Worm (Caenorhabditis elegans) whole organism, L3 larva: Measurements from ENCODE around the gene lys-5.

Experiments used
- R02D3.7 ChIP-seq: fragments of 150-350 bp; optimal IDR thresholded peaks from 2 replicates; lab custom pipeline; 2014; ENCODE audit warnings: missing biosample characterization, missing genetic modification characterization
- ZK546.5 ChIP-seq: sonication (generic microtip); optimal IDR thresholded peaks from 2 replicates; lab custom pipeline; 2017; ENCODE audit warnings: missing biosample characterization, missing genetic modification characterization
- aly-2 ChIP-seq: fragments of 150-350 bp; optimal IDR thresholded peaks from 2 replicates; lab custom pipeline; 2014; ENCODE audit warnings: missing biosample characterization, missing genetic modification characterization
- ama-1 ChIP-seq: fragments of 150-350 bp; optimal IDR thresholded peaks from 2 replicates; lab custom pipeline; 2018
- ceh-16 ChIP-seq: sonication (generic microtip); optimal IDR thresholded peaks from 2 replicates; lab custom pipeline; 2017; ENCODE audit warnings: missing biosample characterization, missing genetic modification characterization
- egl-27 ChIP-seq: sonication (generic microtip); optimal IDR thresholded peaks from 4 replicates; lab custom pipeline; 2017; ENCODE audit warnings: missing biosample characterization, missing genetic modification reagents, missing genetic modification characterization
- egl-5 ChIP-seq: fragments of 150-350 bp; optimal IDR thresholded peaks from 2 replicates; lab custom pipeline; 2017; ENCODE audit warnings: missing biosample characterization, missing genetic modification reagents, missing genetic modification characterization, inconsistent platforms
- elt-1 ChIP-seq: fragments of 150-350 bp; optimal IDR thresholded peaks from 2 replicates; lab custom pipeline; 2014; ENCODE audit warnings: missing biosample characterization, missing genetic modification characterization
- elt-2 ChIP-seq: sonication (generic microtip); optimal IDR thresholded peaks from 2 replicates; lab custom pipeline; 2016; ENCODE audit warnings: missing genetic modification reagents, mild to moderate bottlenecking, missing genetic modification characterization, missing compliant biosample characterization
- elt-3 ChIP-seq, 3 experiments: fragments of 150-350 bp in 1 of 3; sonication (generic microtip) in 2 of 3; optimal IDR thresholded peaks; 2 replicates in 2 of 3; 4 replicates in 1 of 3; lab custom pipeline; 2014 to 2017; ENCODE audit warnings: missing biosample characterization in 3 of 3, missing genetic modification characterization in 3 of 3
- fkh-2 ChIP-seq: fragments of 150-350 bp; optimal IDR thresholded peaks from 2 replicates; lab custom pipeline; 2014; ENCODE audit warnings: missing biosample characterization, missing genetic modification reagents, missing genetic modification characterization
- fos-1 ChIP-seq: fragments of 150-350 bp; optimal IDR thresholded peaks from 2 replicates; lab custom pipeline; 2014; ENCODE audit warnings: missing biosample characterization, missing genetic modification characterization
- hmg-11 ChIP-seq: sonication (generic microtip); optimal IDR thresholded peaks from 2 replicates; lab custom pipeline; 2016; ENCODE audit warnings: missing genetic modification characterization, missing compliant biosample characterization
- jun-1 ChIP-seq: fragments of 150-350 bp; optimal IDR thresholded peaks from 2 replicates; lab custom pipeline; 2014; ENCODE audit warnings: missing biosample characterization, missing genetic modification reagents, missing genetic modification characterization
- lin-39 ChIP-seq: fragments of 150-350 bp; optimal IDR thresholded peaks from 2 replicates; lab custom pipeline; 2018; ENCODE audit warnings: missing biosample characterization, missing genetic modification reagents, missing genetic modification characterization
- lsy-12 ChIP-seq: sonication (generic microtip); optimal IDR thresholded peaks from 2 replicates; lab custom pipeline; 2016; ENCODE audit warnings: mild to moderate bottlenecking, missing genetic modification characterization, missing compliant biosample characterization
- mdl-1 ChIP-seq: fragments of 150-350 bp; optimal IDR thresholded peaks from 2 replicates; lab custom pipeline; 2014; ENCODE audit warnings: missing biosample characterization, missing genetic modification characterization
- mml-1 ChIP-seq: fragments of 150-350 bp; sonication (generic microtip); optimal IDR thresholded peaks from 3 replicates; lab custom pipeline; 2014; ENCODE audit warnings: missing biosample characterization, missing genetic modification characterization
- nfya-1 ChIP-seq: sonication (generic microtip); optimal IDR thresholded peaks from 2 replicates; lab custom pipeline; 2017; ENCODE audit warnings: missing genetic modification characterization, mild to moderate bottlenecking, missing compliant biosample characterization, antibody characterized with exemption, moderate library complexity; ENCODE audit not compliant: insufficient read depth
- nhr-11 ChIP-seq: fragments of 150-350 bp; optimal IDR thresholded peaks from 2 replicates; lab custom pipeline; 2014; ENCODE audit warnings: missing biosample characterization, missing genetic modification characterization
- nhr-12 ChIP-seq: fragments of 150-350 bp; optimal IDR thresholded peaks from 2 replicates; lab custom pipeline; 2014; ENCODE audit warnings: missing biosample characterization, missing genetic modification characterization
- nhr-23 ChIP-seq: fragments of 150-350 bp; optimal IDR thresholded peaks from 2 replicates; lab custom pipeline; 2014; ENCODE audit warnings: missing biosample characterization, missing genetic modification reagents, missing genetic modification characterization
- nhr-25 ChIP-seq: sonication (generic microtip); optimal IDR thresholded peaks from 2 replicates; lab custom pipeline; 2017; ENCODE audit warnings: missing biosample characterization, missing genetic modification characterization
- nhr-43 ChIP-seq: sonication (generic microtip); optimal IDR thresholded peaks from 2 replicates; lab custom pipeline; 2016; ENCODE audit warnings: mild to moderate bottlenecking, missing genetic modification characterization, missing compliant biosample characterization; ENCODE audit not compliant: poor library complexity, severe bottlenecking
- nhr-67 ChIP-seq: fragments of 150-350 bp; optimal IDR thresholded peaks from 2 replicates; lab custom pipeline; 2014; ENCODE audit warnings: missing biosample characterization, missing genetic modification characterization
- nhr-76 ChIP-seq: fragments of 150-350 bp; sonication (generic microtip); optimal IDR thresholded peaks from 5 replicates; lab custom pipeline; 2014; ENCODE audit warnings: missing biosample characterization, missing genetic modification characterization
- nhr-77 ChIP-seq: fragments of 150-350 bp; optimal IDR thresholded peaks from 2 replicates; lab custom pipeline; 2014; ENCODE audit warnings: missing biosample characterization, missing genetic modification characterization
- pha-4 ChIP-seq: fragments of 150-350 bp; optimal IDR thresholded peaks from 2 replicates; lab custom pipeline; 2014; ENCODE audit warnings: missing biosample characterization, missing genetic modification reagents, missing genetic modification characterization
- pqm-1 ChIP-seq: fragments of 150-350 bp; optimal IDR thresholded peaks from 2 replicates; lab custom pipeline; 2017; ENCODE audit warnings: missing biosample characterization, missing genetic modification characterization, inconsistent platforms
- sea-2 ChIP-seq: fragments of 150-350 bp; sonication (generic microtip); optimal IDR thresholded peaks from 4 replicates; lab custom pipeline; 2014; ENCODE audit warnings: missing biosample characterization, missing genetic modification reagents, missing genetic modification characterization
- skn-1 ChIP-seq: fragments of 150-350 bp; optimal IDR thresholded peaks from 2 replicates; lab custom pipeline; 2014; ENCODE audit warnings: missing biosample characterization, missing genetic modification characterization
- snpc-4 ChIP-seq: fragments of 150-350 bp; optimal IDR thresholded peaks from 2 replicates; lab custom pipeline; 2014; ENCODE audit warnings: missing biosample characterization, missing genetic modification characterization
- tbx-2 ChIP-seq: sonication (generic microtip); optimal IDR thresholded peaks from 2 replicates; lab custom pipeline; 2016; ENCODE audit warnings: mild to moderate bottlenecking, missing genetic modification characterization, missing compliant biosample characterization
- unc-39 ChIP-seq: sonication (generic microtip); optimal IDR thresholded peaks from 4 replicates; lab custom pipeline; 2017; ENCODE audit warnings: missing biosample characterization, missing genetic modification characterization
- ztf-11 ChIP-seq: fragments of 150-350 bp; optimal IDR thresholded peaks from 2 replicates; lab custom pipeline; 2014; ENCODE audit warnings: missing biosample characterization, missing genetic modification characterization
- ztf-4 ChIP-seq: fragments of 150-350 bp; optimal IDR thresholded peaks from 2 replicates; lab custom pipeline; 2014; ENCODE audit warnings: missing biosample characterization, missing genetic modification characterization

Gene lys-5

ce11 chrIV:11625482-11625881 lies at the start of gene lys-5:
Gene lys-5 (minus strand): TSS chrIV:11625582.
- TF ChIP-seq nhr-43 (tag; lab: Kevin White, UChicago) (no peak), nhr-67 (tag; lab: Kevin White, UChicago) (no peak), fos-1 (tag; lab: Kevin White, UChicago) (no peak), egl-27 (tag; lab: Kevin White, UChicago) (no peak), lsy-12 (tag; lab: Kevin White, UChicago) (no peak), elt-2 (tag; lab: Kevin White, UChicago) (peak; percentile 7)
- TF ChIP-seq, all 47 proteins: peak for 1

DNA sequence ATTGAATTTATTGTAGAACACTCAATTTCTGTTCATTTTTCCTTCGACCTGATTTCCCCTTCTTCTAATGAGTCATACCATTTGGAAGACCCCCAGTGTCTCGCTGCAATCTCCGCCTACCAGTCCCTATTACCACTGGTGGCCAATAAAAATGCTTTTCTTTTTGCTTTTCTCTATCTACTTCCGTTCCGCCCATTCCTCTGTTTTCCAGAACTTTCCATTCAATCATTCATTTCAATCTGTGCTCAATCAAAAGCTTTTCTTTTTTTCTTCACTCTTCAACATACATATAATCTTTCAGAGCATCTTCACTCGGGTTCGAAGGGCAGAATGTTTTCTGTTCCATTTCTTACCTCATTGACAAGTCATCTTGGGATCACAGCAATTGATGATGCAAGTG lies 48.2 kb upstream of the lys-5 start, which contains the start of gene inx-8:
TSS of gene inx-8 (plus strand) at position 301 of the 400 bp plus-strand sequence.
- no peak for TF ChIP-seq elt-1 (tag; lab: Kevin White, UChicago)
- TF ChIP-seq unc-39 = no peak
- TF ChIP-seq mdl-1 = no peak
- no peak for TF ChIP-seq egl-5
- no peak for TF ChIP-seq hmg-11
- TF ChIP-seq, all 47 proteins: peak for 0

DNA sequence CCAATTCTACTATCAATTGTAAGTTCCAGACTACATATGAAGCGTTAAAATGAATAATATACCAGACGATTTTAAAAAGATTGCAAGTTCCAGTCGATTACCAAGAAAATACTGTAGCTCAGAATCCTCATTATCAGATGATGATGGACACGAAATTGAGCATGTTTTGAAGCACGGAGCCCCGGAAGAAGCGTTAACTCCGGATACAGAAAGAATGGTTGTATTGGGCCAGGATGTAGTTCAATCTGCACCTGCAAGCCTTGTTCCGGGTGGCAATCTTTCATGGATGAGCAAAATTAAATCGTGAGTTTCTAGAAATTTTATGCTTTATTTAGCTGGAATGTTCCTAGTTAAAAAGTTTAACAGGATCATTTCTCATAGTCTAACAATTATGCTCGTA lies 42.6 kb upstream of the lys-5 start, which contains the start of gene atg-4.2:
TSS of gene atg-4.2 (plus strand) at position 24 of the 400 bp plus-strand sequence.
- TF ChIP-seq nhr-25 (tag; lab: Kevin White, UChicago) (no peak), nhr-23 (tag; lab: Kevin White, UChicago) (no peak), skn-1 (no peak), sea-2 (GFP tag; lab: Kevin White, UChicago) (no peak), nhr-11 (tag; lab: Kevin White, UChicago) (no peak), elt-3 (tag; optimal IDR thresholded peaks at IDR 0.05; lab: Kevin White, UChicago) (no peak), hmg-11 (no peak), pqm-1 (no peak), ceh-16 (tag; lab: Kevin White, UChicago) (no peak), snpc-4 (tag; lab: Kevin White, UChicago) (no peak), pha-4 (tag; lab: Kevin White, UChicago) (no peak), ama-1 (no peak), aly-2 (tag; lab: Kevin White, UChicago) (no peak), nhr-12 (tag; lab: Kevin White, UChicago) (no peak), unc-39 (no peak), R02D3.7 (tag; lab: Kevin White, UChicago) (no peak), egl-5 (no peak), tbx-2 (tag; lab: Kevin White, UChicago) (no peak), lin-39 (tag; lab: Kevin White, UChicago) (no peak)

DNA sequence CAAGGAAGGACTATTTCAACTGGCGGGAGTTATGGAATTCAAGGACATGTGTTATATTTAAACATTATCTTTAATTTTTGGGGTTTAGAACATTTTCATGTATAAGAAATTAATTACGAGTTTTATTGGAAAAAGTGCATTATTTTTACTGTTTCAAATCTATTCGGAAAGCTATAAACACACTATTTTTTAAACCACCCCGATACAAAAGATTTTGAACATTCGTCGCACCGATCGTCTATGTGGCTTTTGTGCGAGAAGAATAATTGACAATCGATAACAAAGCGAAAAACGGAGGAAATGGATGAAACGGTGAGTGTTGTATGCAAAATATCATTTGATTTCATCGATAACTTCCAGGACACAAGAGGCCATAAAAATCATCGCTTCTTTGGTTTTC lies 39.6 kb upstream of the lys-5 start, which contains the start of gene ZK809.9:
TSS of gene ZK809.9 (plus strand) at position 301 of the 400 bp plus-strand sequence.
- TF ChIP-seq ceh-16 (tag; lab: Kevin White, UChicago) = no peak
- no peak for TF ChIP-seq egl-27 (tag; lab: Kevin White, UChicago)
- no peak for TF ChIP-seq skn-1
- TF ChIP-seq egl-5 = no peak
- no peak for TF ChIP-seq snpc-4 (tag; lab: Kevin White, UChicago)
- no peak for TF ChIP-seq fkh-2 (tag; lab: Kevin White, UChicago)
- TF ChIP-seq ztf-4 (tag; lab: Kevin White, UChicago) = no peak
- TF ChIP-seq nhr-77 (tag; lab: Kevin White, UChicago) = no peak
- no peak for TF ChIP-seq aly-2 (tag; lab: Kevin White, UChicago)
- no peak for TF ChIP-seq unc-39
- no peak for TF ChIP-seq ztf-11 (tag; lab: Kevin White, UChicago)
- TF ChIP-seq ZK546.5 (tag; lab: Kevin White, UChicago) = no peak
- no peak for TF ChIP-seq mdl-1
- TF ChIP-seq tbx-2 (tag; lab: Kevin White, UChicago) = no peak
- TF ChIP-seq, all 47 proteins: peak for 0

- TF ChIP-seq nhr-25 (tag; lab: Kevin White, UChicago) (no peak), jun-1 (tag; lab: Kevin White, UChicago) (no peak), nhr-23 (tag; lab: Kevin White, UChicago) (no peak), mml-1 (no peak), pha-4 (tag; lab: Kevin White, UChicago) (no peak), elt-1 (tag; lab: Kevin White, UChicago) (no peak), nfya-1 (tag; lab: Kevin White, UChicago) (no peak), hmg-11 (no peak), aly-2 (tag; lab: Kevin White, UChicago) (no peak), ama-1 (no peak), R02D3.7 (tag; lab: Kevin White, UChicago) (no peak), nhr-76 (tag; lab: Kevin White, UChicago) (no peak), sea-2 (GFP tag; lab: Kevin White, UChicago) (no peak), ztf-11 (tag; lab: Kevin White, UChicago) (no peak), unc-39 (no peak), fkh-2 (tag; lab: Kevin White, UChicago) (no peak)
These were observed 34.5 kb upstream of the lys-5 start, which contains the start of gene ZK792.1 for ce11 chrIV:11659794-11660312. Gene ZK792.1 (plus strand): TSS chrIV:11659844.
